Fruit fly (Drosophila melanogaster): ENCODE measurements around the gene CG32152.
A peak's percentile ranks its signal among the peaks of the same experiment; 100 is the strongest.

DNA sequence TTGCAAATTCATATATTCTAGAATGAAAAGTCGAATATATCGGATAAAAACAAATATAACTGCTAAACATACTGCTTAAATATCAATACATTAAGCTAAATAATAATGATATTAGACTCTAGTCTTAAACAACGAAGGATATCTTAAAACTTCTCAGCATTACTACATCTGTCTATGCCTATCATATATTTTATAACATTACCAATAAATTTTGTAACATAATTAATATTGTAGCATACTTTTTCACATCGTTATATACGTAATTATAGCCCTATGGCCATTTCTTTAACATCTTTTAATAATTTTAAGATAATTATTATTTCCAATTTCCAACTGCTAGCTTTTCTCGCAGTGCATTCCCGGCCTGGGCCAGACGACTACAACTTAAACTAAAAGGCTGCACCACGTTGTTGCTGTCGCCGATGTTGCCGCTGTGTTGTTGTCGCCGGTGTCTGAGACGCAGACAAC lies 29.0 kb upstream of the CG32152 start:
- no peak for TF ChIP-seq pan (optimal IDR thresholded peaks at IDR 0.05)
- TF ChIP-seq Hnf4 (GFP tag; optimal IDR thresholded peaks at IDR 0.05), result peak; percentile 31
- TF ChIP-seq dsf (GFP tag; optimal IDR thresholded peaks at IDR 0.05; ENCODE audit: borderline replicate concordance), result no peak
- peak; percentile 10 for TF ChIP-seq br (GFP tag; optimal IDR thresholded peaks at IDR 0.05)
- TF ChIP-seq tai (GFP tag; optimal IDR thresholded peaks at IDR 0.05), result no peak
- TF ChIP-seq sv (GFP tag; optimal IDR thresholded peaks at IDR 0.05), result no peak
- no peak for TF ChIP-seq sage (GFP tag; optimal IDR thresholded peaks at IDR 0.05)
- no peak for TF ChIP-seq Jra (GFP tag; optimal IDR thresholded peaks at IDR 0.05)
- TF ChIP-seq Mio (GFP tag; optimal IDR thresholded peaks at IDR 0.05), result no peak
- TF ChIP-seq psq (GFP tag; optimal IDR thresholded peaks at IDR 0.05), result peak; percentile 71
- TF ChIP-seq CrebA (GFP tag; optimal IDR thresholded peaks at IDR 0.05; ENCODE audit: borderline replicate concordance), result no peak
- no peak for TF ChIP-seq Dfd (GFP tag; optimal IDR thresholded peaks at IDR 0.05)
- TF ChIP-seq fru (GFP tag; optimal IDR thresholded peaks at IDR 0.05), result peak; percentile 63
- TF ChIP-seq N (GFP tag; optimal IDR thresholded peaks at IDR 0.05), result no peak

Measured in whole organism, wandering third instar larva.